Fruit fly (Drosophila melanogaster) whole organism, embryonic: ENCODE measurements around the gene Msh6.

Source experiments
- Adf1 ChIP-seq: fragments of 200-800 bp; sonication (Bioruptor generic); IDR thresholded peaks from 2 replicates; pipeline ENCODE4 v1.3.6; 2022; ENCODE audit warnings: missing biosample characterization, missing genetic modification characterization
- Atf3 ChIP-seq: fragments of 200-800 bp; sonication (Bioruptor generic); optimal IDR thresholded peaks from 3 replicates; lab custom pipeline; 2016; ENCODE audit warnings: missing biosample characterization, missing genetic modification characterization
- CG10321 ChIP-seq: fragments of 200-800 bp; sonication (Bioruptor generic); IDR thresholded peaks from 2 replicates; pipeline ENCODE4 v1.3.6; 2022; ENCODE audit warnings: missing biosample characterization, missing genetic modification characterization
- CG10462 ChIP-seq: fragments of 200-800 bp; sonication (Bioruptor generic); optimal IDR thresholded peaks from 2 replicates; lab custom pipeline; 2016; ENCODE audit warnings: missing biosample characterization, missing genetic modification characterization
- CG10565 ChIP-seq: fragments of 200-800 bp; sonication (Bioruptor generic); optimal IDR thresholded peaks from 3 replicates; lab custom pipeline; 2016; ENCODE audit warnings: missing biosample characterization, mild to moderate bottlenecking, missing genetic modification characterization
- CG13287 ChIP-seq: fragments of 200-800 bp; sonication (Bioruptor generic); IDR thresholded peaks from 2 replicates; pipeline ENCODE4 v1.3.6; 2022; ENCODE audit warnings: missing biosample characterization, missing genetic modification characterization; ENCODE audit not compliant: partially characterized antibody
- CG13296 ChIP-seq: fragments of 200-800 bp; sonication (Bioruptor generic); optimal IDR thresholded peaks from 3 replicates; lab custom pipeline; 2018; ENCODE audit warnings: missing biosample characterization, mild to moderate bottlenecking, missing genetic modification characterization
- CG14667 ChIP-seq: fragments of 200-800 bp; sonication (Bioruptor generic); IDR thresholded peaks from 2 replicates; pipeline ENCODE4 v1.3.6; 2022; ENCODE audit warnings: missing biosample characterization, missing genetic modification characterization
- CG16779 ChIP-seq: fragments of 200-800 bp; sonication (Bioruptor generic); IDR thresholded peaks from 2 replicates; pipeline ENCODE4 v1.3.6; 2022; ENCODE audit warnings: missing biosample characterization, missing genetic modification characterization
- CG17186 ChIP-seq: fragments of 200-800 bp; sonication (Bioruptor generic); optimal IDR thresholded peaks from 3 replicates; lab custom pipeline; 2017; ENCODE audit warnings: missing biosample characterization, missing genetic modification reagents, missing genetic modification characterization
- CG17385 ChIP-seq: fragments of 200-800 bp; sonication (Bioruptor generic); optimal IDR thresholded peaks from 3 replicates; lab custom pipeline; 2018; ENCODE audit warnings: missing biosample characterization, mild to moderate bottlenecking, missing genetic modification characterization
- CG1792 ChIP-seq: fragments of 200-800 bp; sonication (Bioruptor generic); optimal IDR thresholded peaks from 2 replicates; lab custom pipeline; 2016; ENCODE audit warnings: missing biosample characterization, missing genetic modification characterization
- CG1832 ChIP-seq: fragments of 200-800 bp; sonication (Bioruptor generic); optimal IDR thresholded peaks from 2 replicates; lab custom pipeline; 2017; ENCODE audit warnings: missing biosample characterization, mild to moderate bottlenecking, missing genetic modification characterization, inconsistent platforms
- CG2199 ChIP-seq: fragments of 200-800 bp; sonication (Bioruptor generic); IDR thresholded peaks from 3 replicates; pipeline ENCODE4 v1.3.6; 2022; ENCODE audit warnings: missing biosample characterization, missing genetic modification characterization
- CG31224 ChIP-seq: fragments of 200-800 bp; sonication (Bioruptor generic); IDR thresholded peaks from 2 replicates; pipeline ENCODE4 v1.3.6; 2022; ENCODE audit warnings: missing biosample characterization, missing genetic modification characterization
- CG31365 ChIP-seq: fragments of 200-800 bp; sonication (Bioruptor generic); optimal IDR thresholded peaks from 2 replicates; lab custom pipeline; 2018; ENCODE audit warnings: missing biosample characterization, mild to moderate bottlenecking, missing genetic modification characterization
- CG32772 ChIP-seq: fragments of 200-800 bp; sonication (Bioruptor generic); IDR thresholded peaks from 2 replicates; pipeline ENCODE4 v1.3.6; 2022; ENCODE audit warnings: missing biosample characterization, missing genetic modification characterization
- CG3281 ChIP-seq: fragments of 200-800 bp; sonication (Bioruptor generic); optimal IDR thresholded peaks from 3 replicates; lab custom pipeline; 2017; ENCODE audit warnings: missing biosample characterization, mild to moderate bottlenecking, missing genetic modification characterization
- CG3847 ChIP-seq: fragments of 200-800 bp; sonication (Bioruptor generic); IDR thresholded peaks from 2 replicates; pipeline ENCODE4 v1.3.6; 2022; ENCODE audit warnings: missing biosample characterization, missing genetic modification characterization
- CG6854 ChIP-seq: fragments of 200-800 bp; sonication (Bioruptor generic); optimal IDR thresholded peaks from 3 replicates; lab custom pipeline; 2017; ENCODE audit warnings: missing biosample characterization, mild to moderate bottlenecking, missing genetic modification characterization
- CG7357 ChIP-seq: fragments of 200-800 bp; sonication (Bioruptor generic); IDR thresholded peaks from 3 replicates; pipeline ENCODE4 v1.3.6; 2022; ENCODE audit warnings: missing biosample characterization, missing genetic modification characterization
- CG9727 ChIP-seq: fragments of 200-800 bp; sonication (Bioruptor generic); optimal IDR thresholded peaks from 3 replicates; lab custom pipeline; 2017; ENCODE audit warnings: missing biosample characterization, mild to moderate bottlenecking, missing genetic modification characterization
- Dbx ChIP-seq: fragments of 200-800 bp; sonication (Bioruptor generic); IDR thresholded peaks from 3 replicates; pipeline ENCODE4 v1.3.6; 2022; ENCODE audit warnings: missing biosample characterization, missing genetic modification characterization
- Doc2 ChIP-seq: fragments of 200-800 bp; sonication (Bioruptor generic); IDR thresholded peaks from 2 replicates; pipeline ENCODE4 v1.3.6; 2022; ENCODE audit warnings: missing biosample characterization, missing genetic modification characterization
- HHEX ChIP-seq: fragments of 200-800 bp; sonication (Bioruptor generic); optimal IDR thresholded peaks from 3 replicates; lab custom pipeline; 2017; ENCODE audit warnings: missing biosample characterization, mild to moderate bottlenecking, missing genetic modification characterization, missing genetic modification reagents
- Hr3 ChIP-seq: fragments of 200-800 bp; sonication (Bioruptor generic); optimal IDR thresholded peaks from 3 replicates; lab custom pipeline; 2016; ENCODE audit warnings: missing biosample characterization, missing genetic modification characterization
- Hsf ChIP-seq: fragments of 200-800 bp; sonication (Bioruptor generic); optimal IDR thresholded peaks from 3 replicates; lab custom pipeline; 2016; ENCODE audit warnings: missing biosample characterization, missing genetic modification characterization
- Lpt ChIP-seq: fragments of >200 bp; optimal IDR thresholded peaks from 2 replicates; lab custom pipeline; 2018; ENCODE audit warnings: missing biosample characterization, missing genetic modification characterization
- MTF-1 ChIP-seq: fragments of 200-800 bp; sonication (Bioruptor generic); optimal IDR thresholded peaks from 2 replicates; lab custom pipeline; 2018; ENCODE audit warnings: missing biosample characterization, mild to moderate bottlenecking, missing genetic modification characterization, borderline replicate concordance
- Mrtf ChIP-seq: fragments of 200-800 bp; sonication (Bioruptor generic); IDR thresholded peaks from 3 replicates; pipeline ENCODE4 v1.3.6; 2022; ENCODE audit warnings: missing biosample characterization, missing genetic modification characterization
- ab ChIP-seq: fragments of 200-800 bp; sonication (Bioruptor generic); optimal IDR thresholded peaks from 2 replicates; lab custom pipeline; 2016; ENCODE audit warnings: missing biosample characterization, missing genetic modification characterization
- chif ChIP-seq, 2 experiments: fragments of 200-800 bp; sonication (Bioruptor generic); optimal IDR thresholded peaks; 3 replicates each; lab custom pipeline; 2016; ENCODE audit warnings: missing biosample characterization in 2 of 2, missing genetic modification characterization in 2 of 2
- croc ChIP-seq: fragments of 200-800 bp; sonication (Bioruptor generic); conservative IDR thresholded peaks from 3 replicates; pipeline ENCODE4 v1.3.6; 2022; ENCODE audit warnings: missing biosample characterization, missing genetic modification characterization
- dimm ChIP-seq: fragments of 200-800 bp; sonication (Bioruptor generic); IDR thresholded peaks from 2 replicates; pipeline ENCODE4 v1.3.6; 2022; ENCODE audit warnings: missing biosample characterization, missing genetic modification characterization
- eve ChIP-seq, 2 experiments: fragments of >200 bp; optimal IDR thresholded peaks; 2 replicates each; lab custom pipeline; 2017; ENCODE audit warnings: missing biosample characterization in 2 of 2, missing genetic modification characterization in 2 of 2
- fu2 ChIP-seq: fragments of 200-800 bp; sonication (Bioruptor generic); optimal IDR thresholded peaks from 2 replicates; lab custom pipeline; 2016; ENCODE audit warnings: missing biosample characterization, missing genetic modification characterization
- gcm2 ChIP-seq: fragments of 200-800 bp; sonication (Bioruptor generic); optimal IDR thresholded peaks from 2 replicates; lab custom pipeline; 2016; ENCODE audit warnings: missing biosample characterization, missing genetic modification characterization
- inv ChIP-seq: fragments of 200-800 bp; sonication (Bioruptor generic); IDR thresholded peaks from 2 replicates; pipeline ENCODE4 v1.3.6; 2022; ENCODE audit warnings: missing biosample characterization, missing genetic modification characterization; ENCODE audit not compliant: partially characterized antibody
- odd ChIP-seq: fragments of 200-800 bp; sonication (Bioruptor generic); optimal IDR thresholded peaks from 2 replicates; lab custom pipeline; 2017; ENCODE audit warnings: missing biosample characterization, mild to moderate bottlenecking, missing genetic modification characterization
- phol ChIP-seq: fragments of 200-800 bp; sonication (Bioruptor generic); optimal IDR thresholded peaks from 3 replicates; lab custom pipeline; 2018; ENCODE audit warnings: missing biosample characterization, mild to moderate bottlenecking, missing genetic modification characterization, moderate library complexity
- pros ChIP-seq: fragments of 200-800 bp; sonication (Bioruptor generic); optimal IDR thresholded peaks from 3 replicates; lab custom pipeline; 2019; ENCODE audit warnings: missing biosample characterization, mild to moderate bottlenecking, missing genetic modification characterization, moderate library complexity
- pum ChIP-seq: fragments of 200-800 bp; sonication (Bioruptor generic); optimal IDR thresholded peaks from 2 replicates; lab custom pipeline; 2016; ENCODE audit warnings: missing biosample characterization, missing genetic modification characterization
- run ChIP-seq: fragments of 200-800 bp; sonication (Bioruptor generic); optimal IDR thresholded peaks from 3 replicates; lab custom pipeline; 2018; ENCODE audit warnings: missing biosample characterization, mild to moderate bottlenecking, missing genetic modification characterization
- salm ChIP-seq: fragments of 200-800 bp; sonication (Bioruptor generic); optimal IDR thresholded peaks from 2 replicates; lab custom pipeline; 2018; ENCODE audit warnings: missing biosample characterization, mild to moderate bottlenecking, missing genetic modification characterization
- sc ChIP-seq, 3 experiments: fragments of >200 bp in 2 of 3; fragments of 200-800 bp in 1 of 3; sonication (Bioruptor generic) in 1 of 3; optimal IDR thresholded peaks; 2 replicates in 2 of 3; 3 replicates in 1 of 3; lab custom pipeline; 2017; ENCODE audit warnings: mild to moderate bottlenecking in 1 of 3, missing biosample characterization in 1 of 3, missing genetic modification characterization in 1 of 3, missing genetic modification reagents in 1 of 3
- sens-2 ChIP-seq: fragments of 200-800 bp; sonication (Bioruptor generic); IDR thresholded peaks from 2 replicates; pipeline ENCODE4 v1.3.6; 2022; ENCODE audit warnings: missing biosample characterization, missing genetic modification characterization
- sob ChIP-seq: fragments of 200-800 bp; sonication (Bioruptor generic); IDR thresholded peaks from 2 replicates; pipeline ENCODE4 v1.3.6; 2022; ENCODE audit warnings: missing biosample characterization, missing genetic modification characterization
- ssp ChIP-seq: fragments of 200-800 bp; sonication (Bioruptor generic); IDR thresholded peaks from 2 replicates; pipeline ENCODE4 v1.3.6; 2022; ENCODE audit warnings: missing biosample characterization, missing genetic modification characterization
- vfl ChIP-seq: fragments of 200-800 bp; sonication (Bioruptor generic); optimal IDR thresholded peaks from 2 replicates; lab custom pipeline; 2016; ENCODE audit warnings: missing biosample characterization, missing genetic modification characterization

Msh6 gene

DNA sequence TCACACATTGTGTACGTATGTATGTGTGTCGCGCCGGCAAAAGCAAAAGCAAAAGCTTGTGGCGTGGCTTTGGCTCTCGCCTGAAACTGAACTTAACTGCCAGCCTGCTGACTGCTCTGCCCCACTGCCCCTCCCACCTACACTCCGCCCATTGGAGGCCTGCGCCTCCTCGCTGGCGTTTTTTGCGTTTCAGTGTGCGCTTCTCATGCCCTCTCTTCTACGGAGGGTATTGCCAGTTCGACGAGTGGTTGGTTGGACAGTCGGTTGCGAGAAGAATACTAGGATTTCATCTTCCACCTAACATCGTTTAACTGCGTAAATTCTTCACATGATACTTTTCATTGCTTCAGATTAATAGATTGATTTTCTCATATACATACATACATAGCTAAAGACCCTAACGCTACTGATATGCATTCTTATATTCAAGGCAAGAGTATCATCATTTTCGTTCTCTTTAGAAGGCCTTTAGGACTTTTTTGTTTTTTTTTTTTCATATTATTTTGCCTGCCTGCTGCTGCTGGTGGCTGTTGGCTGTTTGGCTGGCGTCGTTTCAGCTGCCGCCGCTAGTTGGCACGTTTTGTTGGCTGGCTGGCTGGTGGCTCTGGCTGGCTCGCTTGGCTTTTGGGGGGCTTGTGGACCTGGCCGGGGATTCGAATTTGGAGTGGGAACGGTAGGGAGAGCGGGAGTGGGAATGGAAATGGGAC lies 53.4 kb downstream of the Msh6 start (continued):
- no peak for TF ChIP-seq CG10565 (GFP tag; lab: Kevin White, UChicago)
- TF ChIP-seq salm: peak; percentile 3
- TF ChIP-seq CG32772: peak; percentile 71
- TF ChIP-seq phol: peak; percentile 23
- TF ChIP-seq HHEX (GFP tag; lab: Kevin White, UChicago): peak; percentile 51
- TF ChIP-seq CG31224 (GFP tag; lab: Robert Waterston, UW): no peak
- peak; percentile 46 for TF ChIP-seq vfl
- TF ChIP-seq eve (GFP tag; optimal IDR thresholded peaks at IDR 0.05; lab: Kevin White, UChicago): no peak
- TF ChIP-seq run: no peak
- no peak for TF ChIP-seq sc (optimal IDR thresholded peaks at IDR 0.05; lab: Kevin White, UChicago)
- no peak for TF ChIP-seq sc (GFP tag; optimal IDR thresholded peaks at IDR 0.05; lab: Kevin White, UChicago)
- peak; percentile 20 to 44 for TF ChIP-seq chif (GFP tag; optimal IDR thresholded peaks at IDR 0.05; lab: Kevin White, UChicago)
- TF ChIP-seq MTF-1 (GFP tag; lab: Kevin White, UChicago): no peak
- no peak for TF ChIP-seq Atf3 (GFP tag; lab: Kevin White, UChicago)
- TF ChIP-seq CG10321 (GFP tag; lab: Robert Waterston, UW): no peak
- no peak for TF ChIP-seq pros
- TF ChIP-seq CG31365 (tag; lab: Kevin White, UChicago): no peak
- peak; percentile 31 for TF ChIP-seq Hr3 (GFP tag; lab: Kevin White, UChicago)
- TF ChIP-seq CG7357 (GFP tag; lab: Robert Waterston, UW): peak; percentile 14; the same call in 1 of the 3 replicates
- peak; percentile 44; the same call in 1 of the 2 replicates for TF ChIP-seq sens-2 (GFP tag; lab: Robert Waterston, UW)
- peak; percentile 68 for TF ChIP-seq Hsf (GFP tag; lab: Kevin White, UChicago)
- 0 out of 2 replicates have a peak, but pooled peaks have one; percentile 29 for TF ChIP-seq CG16779 (GFP tag; lab: Robert Waterston, UW)
- no peak for TF ChIP-seq odd
- TF ChIP-seq croc: peak; percentile 26; the same call in 2 of the 3 replicates
- TF ChIP-seq gcm2 (GFP tag; lab: Kevin White, UChicago): no peak
- no peak for TF ChIP-seq CG10462 (GFP tag; lab: Kevin White, UChicago)
- peak; percentile 68 for TF ChIP-seq fu2 (GFP tag; lab: Kevin White, UChicago)
- no peak for TF ChIP-seq inv (GFP tag; lab: Robert Waterston, UW)
- TF ChIP-seq Mrtf (GFP tag; lab: Robert Waterston, UW): 0 out of 3 replicates have a peak, but pooled peaks have one; percentile 22
- TF ChIP-seq Lpt (GFP tag; lab: Kevin White, UChicago): no peak
- TF ChIP-seq CG17385 (GFP tag; lab: Kevin White, UChicago): peak; percentile 61
- TF ChIP-seq Adf1: peak; percentile 10; the same call in 1 of the 2 replicates
- TF ChIP-seq Dbx (GFP tag; lab: Robert Waterston, UW): 0 out of 3 replicates have a peak, but pooled peaks have one; percentile 14
- TF ChIP-seq pum (GFP tag; lab: Kevin White, UChicago): peak; percentile 56
- TF ChIP-seq CG6854 (GFP tag; lab: Kevin White, UChicago): peak; percentile 76
- TF ChIP-seq CG13287 (GFP tag; lab: Robert Waterston, UW): 0 out of 2 replicates have a peak, but pooled peaks have one; percentile 3
- no peak for TF ChIP-seq CG1832 (GFP tag; lab: Kevin White, UChicago)
- TF ChIP-seq CG9727: peak; percentile 56
- no peak for TF ChIP-seq CG17186 (GFP tag; lab: Kevin White, UChicago)
- TF ChIP-seq sob (GFP tag; lab: Robert Waterston, UW): peak; percentile 75
- TF ChIP-seq CG3281 (GFP tag; lab: Kevin White, UChicago): peak; percentile 43
- no peak for TF ChIP-seq Doc2
- TF ChIP-seq CG2199: no peak
- peak; percentile 52 for TF ChIP-seq ssp (GFP tag; lab: Robert Waterston, UW)
- TF ChIP-seq ab (GFP tag; lab: Kevin White, UChicago): no peak
- no peak; the same call in 1 of the 2 replicates for TF ChIP-seq CG14667 (GFP tag; lab: Robert Waterston, UW)
- TF ChIP-seq CG3847 (GFP tag; lab: Robert Waterston, UW): peak; percentile 62
- TF ChIP-seq dimm: no peak
- no peak for TF ChIP-seq CG1792 (GFP tag; lab: Kevin White, UChicago)
- TF ChIP-seq CG13296 (GFP tag; lab: Kevin White, UChicago): peak; percentile 46
